Worm (Caenorhabditis elegans): ENCODE results near the gene bas-1.

ce11 chrIII:5621236-5621635 lies 9.2 kb downstream of the bas-1 start:
- TF ChIP-seq sptf-1 (tag; optimal IDR thresholded peaks at IDR 0.05): no peak
- TF ChIP-seq bed-3 (GFP tag; optimal IDR thresholded peaks at IDR 0.05): no peak
